Worm (Caenorhabditis elegans): ENCODE results near the gene snf-9.

- no peak for TF ChIP-seq him-1 (tag; optimal IDR thresholded peaks at IDR 0.05)
- TF ChIP-seq dao-5 (tag; optimal IDR thresholded peaks at IDR 0.05): no peak
- no peak for TF ChIP-seq W03F9.2 (tag; optimal IDR thresholded peaks at IDR 0.05)
Observed at ce11 chrIV:17342179-17342578, 30.2 kb downstream of the snf-9 start, which contains the start of gene C49C3.9.
